Worm (Caenorhabditis elegans) whole organism, late embryonic: Measurements from ENCODE around the gene T28B11.1.

Experiments used
- fkh-6 ChIP-seq: sonication (generic microtip); optimal IDR thresholded peaks from 2 replicates; lab custom pipeline; 2016; ENCODE audit warnings: missing genetic modification characterization, missing compliant biosample characterization
- hlh-30 ChIP-seq: sonication (generic microtip); optimal IDR thresholded peaks from 2 replicates; lab custom pipeline; 2017; ENCODE audit warnings: antibody characterized with exemption, missing genetic modification characterization, missing compliant biosample characterization; ENCODE audit not compliant: insufficient read depth
- nhr-11 ChIP-seq: fragments of 150-350 bp; optimal IDR thresholded peaks from 2 replicates; lab custom pipeline; 2014; ENCODE audit warnings: missing biosample characterization, missing genetic modification characterization
- pat-9 ChIP-seq: fragments of 200-800 bp; sonication (Bioruptor generic); optimal IDR thresholded peaks from 2 replicates; lab custom pipeline; 2018; ENCODE audit warnings: mild to moderate bottlenecking, missing genetic modification characterization, moderate library complexity, missing compliant biosample characterization

DNA sequence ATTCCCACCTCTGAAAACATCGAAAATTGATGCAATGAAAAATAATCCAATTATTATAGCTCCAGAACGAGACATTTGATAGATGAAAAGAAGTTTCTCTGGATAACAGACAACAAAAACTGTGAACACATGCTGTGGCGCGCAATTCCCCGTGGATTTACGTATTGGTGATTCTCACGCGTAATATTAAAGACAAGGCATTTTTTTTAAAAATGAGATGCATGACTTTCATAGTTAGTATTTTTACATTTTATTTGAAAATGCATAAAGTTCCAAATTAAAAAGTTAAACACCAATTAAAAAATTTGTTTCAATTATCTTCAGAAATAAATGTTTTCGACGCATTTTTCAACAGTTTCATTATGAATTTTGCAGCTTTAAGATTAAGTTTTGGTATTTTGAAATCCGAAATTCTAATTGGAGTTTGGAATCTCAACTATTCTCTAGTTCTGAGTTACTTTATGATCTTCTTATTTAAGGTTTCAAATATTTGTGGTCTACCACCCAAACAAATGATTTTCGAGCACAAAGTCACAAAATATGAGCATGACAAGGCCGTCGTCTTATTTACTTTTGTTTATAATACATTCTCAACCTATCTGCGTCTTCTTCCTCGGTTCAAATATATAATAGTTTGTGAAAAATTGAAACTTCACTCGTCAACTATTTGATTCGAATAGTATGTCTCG lies 15.2 kb upstream of the T28B11.1 start, which contains the start of the genes selt-1.2 and F28H7.2:
- no peak for TF ChIP-seq fkh-6
- TF ChIP-seq pat-9 (tag; lab: Kevin White, UChicago), result no peak
- no peak for TF ChIP-seq nhr-11 (tag; lab: Kevin White, UChicago)
- TF ChIP-seq hlh-30 (tag; lab: Kevin White, UChicago), result no peak
